Fruit fly (Drosophila melanogaster): ENCODE data around the gene CG6908.
A peak's percentile ranks its signal among the peaks of the same experiment; 100 is the strongest.

CG6908 gene

DNA sequence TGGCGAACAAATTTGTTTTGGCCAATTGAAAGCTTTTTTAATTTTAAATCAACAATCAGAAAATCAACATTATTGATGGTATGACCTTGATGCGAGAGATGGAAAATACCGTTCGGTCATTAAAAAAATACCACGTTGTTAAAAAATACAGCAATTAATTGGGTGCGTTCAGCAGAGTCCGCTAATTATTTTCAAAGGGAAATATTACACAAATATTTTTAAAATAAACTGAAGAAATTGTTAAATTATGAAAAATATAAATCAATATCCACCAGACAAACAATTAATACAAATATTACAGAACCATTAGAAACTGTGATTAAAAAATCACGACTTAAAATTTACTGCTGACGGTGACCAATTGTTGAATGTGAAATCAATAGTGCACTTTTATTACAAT is 11.8 kb downstream of the CG6908 start, which contains the start of gene CG18476 (continued):
- peak; percentile 94 for TF ChIP-seq zen (tag; optimal IDR thresholded peaks at IDR 0.05)
- TF ChIP-seq CG1603 (tag; optimal IDR thresholded peaks at IDR 0.05) = peak; percentile 59

DNA sequence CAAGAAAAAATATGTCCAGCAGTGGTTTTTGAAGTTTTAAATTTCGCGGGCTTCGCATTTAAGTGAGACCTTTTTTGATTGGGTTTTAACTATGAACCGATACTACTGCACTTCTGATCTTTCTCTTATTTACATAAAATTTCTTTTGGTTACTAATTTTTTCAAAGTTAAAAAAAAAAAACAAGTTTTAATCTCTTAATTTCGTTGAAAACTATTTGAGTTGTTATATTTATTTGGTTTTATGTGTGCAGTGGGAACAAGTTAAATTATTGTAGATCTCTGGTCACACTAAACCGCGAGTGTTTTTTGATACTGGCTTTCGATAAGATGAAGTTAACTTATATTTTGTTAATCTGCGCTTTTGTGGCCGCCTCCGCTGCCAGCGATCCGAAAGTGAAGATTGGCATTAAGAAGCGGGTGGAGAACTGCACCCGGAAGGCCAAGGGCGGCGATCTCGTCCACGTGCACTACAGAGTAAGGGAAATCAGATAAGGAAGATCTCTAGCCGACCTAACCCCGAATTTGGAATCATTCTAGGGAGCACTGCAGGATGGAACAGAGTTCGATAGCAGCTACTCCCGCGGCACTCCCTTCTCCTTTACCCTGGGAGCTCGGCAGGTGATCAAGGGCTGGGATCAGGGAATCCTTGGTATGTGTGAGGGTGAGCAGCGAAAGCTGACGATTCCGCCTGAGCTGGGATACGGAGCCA is 15.7 kb downstream of the CG6908 start, which contains the start of gene CG14715:
TSS of gene CG14715 (plus strand) at position 267 of the 709 bp plus-strand sequence.
- TF ChIP-seq tin (GFP tag; optimal IDR thresholded peaks at IDR 0.05) (peak; percentile 44), CG12219 (GFP tag; optimal IDR thresholded peaks at IDR 0.05) (no peak), ase (GFP tag; IDR thresholded peaks at IDR 0.05) (no peak), crc (GFP tag; optimal IDR thresholded peaks at IDR 0.05) (no peak), CG1792 (GFP tag; optimal IDR thresholded peaks at IDR 0.05) (no peak), tap (tag; optimal IDR thresholded peaks at IDR 0.05) (no peak), CG9817 (tag; optimal IDR thresholded peaks at IDR 0.05) (peak; percentile 35), sens-2 (GFP tag; IDR thresholded peaks at IDR 0.05) (no peak), CG11085 (GFP tag; IDR thresholded peaks at IDR 0.05) (no peak), Scr (GFP tag; IDR thresholded peaks at IDR 0.05; ENCODE audit: partially characterized antibody) (peak; percentile 62), ewg (GFP tag; optimal IDR thresholded peaks at IDR 0.05) (no peak), unpg (GFP tag; optimal IDR thresholded peaks at IDR 0.05) (peak; percentile 42), Nf-YA (GFP tag; IDR thresholded peaks at IDR 0.05) (no peak), zen (tag; optimal IDR thresholded peaks at IDR 0.05) (peak; percentile 18), bbx (GFP tag; IDR thresholded peaks at IDR 0.05; ENCODE audit: partially characterized antibody) (no peak), tll (GFP tag; optimal IDR thresholded peaks at IDR 0.05) (peak in 1 of 2 experiments; percentile 10), CG8281 (tag; optimal IDR thresholded peaks at IDR 0.05) (no peak), CG32772 (GFP tag; IDR thresholded peaks at IDR 0.05) (no peak), Ravus (GFP tag; IDR thresholded peaks at IDR 0.05) (no peak), CG8765 (GFP tag; IDR thresholded peaks at IDR 0.05) (no peak), CG10209 (GFP tag; optimal IDR thresholded peaks at IDR 0.05) (no peak), CoRest (tag; optimal IDR thresholded peaks at IDR 0.05) (peak; percentile 60), salm (tag; optimal IDR thresholded peaks at IDR 0.05) (no peak), MTF-1 (GFP tag; optimal IDR thresholded peaks at IDR 0.05; ENCODE audit: borderline replicate concordance) (no peak), vvl (GFP tag; IDR thresholded peaks at IDR 0.05) (peak; percentile 70), D (optimal IDR thresholded peaks at IDR 0.05) (no peak), D (GFP tag; optimal IDR thresholded peaks at IDR 0.05) (no peak), en (GFP tag; optimal IDR thresholded peaks at IDR 0.05) (no peak), lola (GFP tag; optimal IDR thresholded peaks at IDR 0.05) (peak in 1 of 3 experiments; percentile 51), cas (GFP tag; IDR thresholded peaks at IDR 0.05) (no peak), Bdp1 (GFP tag; optimal IDR thresholded peaks at IDR 0.05) (no peak), inv (GFP tag; IDR thresholded peaks at IDR 0.05; ENCODE audit: partially characterized antibody) (peak; percentile 46), sob (GFP tag; IDR thresholded peaks at IDR 0.05) (peak; percentile 54; the same call in 1 of the 2 replicates), usp (GFP tag; optimal IDR thresholded peaks at IDR 0.05) (no peak), CG4730 (GFP tag; IDR thresholded peaks at IDR 0.05) (no peak), CG14965 (GFP tag; optimal IDR thresholded peaks at IDR 0.05; ENCODE audit: borderline replicate concordance) (no peak), HmgD (GFP tag; optimal IDR thresholded peaks at IDR 0.05) (peak; percentile 32), toy (GFP tag; IDR thresholded peaks at IDR 0.05) (no peak), CG7357 (GFP tag; IDR thresholded peaks at IDR 0.05) (peak; percentile 98), Camta (GFP tag; optimal IDR thresholded peaks at IDR 0.05) (peak; percentile 18), fd96Cb (tag; optimal IDR thresholded peaks at IDR 0.05) (no peak), CG11247 (GFP tag; IDR thresholded peaks at IDR 0.05) (no peak), MESR4 (GFP tag; optimal IDR thresholded peaks at IDR 0.05) (peak; percentile 49), Ets97D (GFP tag; optimal IDR thresholded peaks at IDR 0.05) (peak; percentile 53), Sry-β (GFP tag; optimal IDR thresholded peaks at IDR 0.05) (no peak), CG33213 (GFP tag; optimal IDR thresholded peaks at IDR 0.05) (peak; percentile 64), gsb-n (tag; optimal IDR thresholded peaks at IDR 0.05) (no peak)
